Fruit fly (Drosophila melanogaster): Measurements from ENCODE around the gene CG12991.

The CG12991 gene

DNA sequence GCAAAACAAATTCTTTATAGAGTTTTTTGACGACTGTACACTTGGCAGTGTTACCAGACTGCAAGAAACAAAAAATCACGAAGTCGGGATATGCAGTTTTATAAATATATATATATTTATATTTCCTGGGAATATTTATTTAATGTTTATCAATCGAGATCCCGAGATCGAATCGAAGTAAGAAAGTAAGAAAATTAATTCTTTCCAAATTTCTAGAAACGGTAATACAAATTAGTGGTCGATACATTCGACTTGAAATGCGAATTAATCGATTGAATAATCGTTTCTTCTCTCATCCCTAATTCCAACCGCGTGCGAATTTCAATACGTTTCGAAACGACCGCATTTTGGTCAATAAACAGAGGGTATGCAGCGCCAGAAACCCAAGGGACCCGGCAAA is 56.3 kb downstream of the CG12991 start, which contains the start of the genes CG8289 and CG5800 (continued):
- TF ChIP-seq NfI (GFP tag; optimal IDR thresholded peaks at IDR 0.05): peak; percentile 13
- no peak for TF ChIP-seq CG17186 (GFP tag; optimal IDR thresholded peaks at IDR 0.05)
- no peak for TF ChIP-seq CG11398 (GFP tag; optimal IDR thresholded peaks at IDR 0.05)
- no peak for TF ChIP-seq NFAT (GFP tag; IDR thresholded peaks at IDR 0.05)
- no peak for TF ChIP-seq Sin3A (optimal IDR thresholded peaks at IDR 0.05)
- TF ChIP-seq Max (GFP tag; optimal IDR thresholded peaks at IDR 0.05): peak; percentile 34
- TF ChIP-seq Elba2 (GFP tag; optimal IDR thresholded peaks at IDR 0.05): peak; percentile 47
- TF ChIP-seq eve (GFP tag; optimal IDR thresholded peaks at IDR 0.05): no peak
- TF ChIP-seq Meics (GFP tag; optimal IDR thresholded peaks at IDR 0.05): no peak
- no peak for TF ChIP-seq BtbVII (GFP tag; optimal IDR thresholded peaks at IDR 0.05)
- TF ChIP-seq TFAM (GFP tag; optimal IDR thresholded peaks at IDR 0.05): no peak
- TF ChIP-seq Aef1 (GFP tag; IDR thresholded peaks at IDR 0.05): no peak
- no peak for TF ChIP-seq CG4282 (GFP tag; optimal IDR thresholded peaks at IDR 0.05)
- TF ChIP-seq CG7963 (GFP tag; IDR thresholded peaks at IDR 0.05; ENCODE audit: partially characterized antibody): no peak
- TF ChIP-seq CG32772 (GFP tag; IDR thresholded peaks at IDR 0.05): no peak
- TF ChIP-seq CG12299 (tag; optimal IDR thresholded peaks at IDR 0.05): peak; percentile 15
- TF ChIP-seq nom (GFP tag; optimal IDR thresholded peaks at IDR 0.05): no peak
- TF ChIP-seq Hr51 (GFP tag; optimal IDR thresholded peaks at IDR 0.05): no peak
- TF ChIP-seq fd96Cb (tag; optimal IDR thresholded peaks at IDR 0.05): no peak
- no peak for TF ChIP-seq CG12744 (GFP tag; optimal IDR thresholded peaks at IDR 0.05)
- TF ChIP-seq CG16813 (GFP tag; IDR thresholded peaks at IDR 0.05; ENCODE audit: partially characterized antibody): peak; percentile 56
- TF ChIP-seq Six4 (GFP tag; optimal IDR thresholded peaks at IDR 0.05): no peak
- peak; percentile 2 for TF ChIP-seq CG4424 (GFP tag; optimal IDR thresholded peaks at IDR 0.05)
- TF ChIP-seq pros (GFP tag; optimal IDR thresholded peaks at IDR 0.05): no peak
- TF ChIP-seq CG6791 (GFP tag; IDR thresholded peaks at IDR 0.05; ENCODE audit: partially characterized antibody): peak; percentile 49; the same call in 1 of the 3 replicates
- TF ChIP-seq ap (GFP tag; IDR thresholded peaks at IDR 0.05): no peak
- TF ChIP-seq lab (GFP tag; optimal IDR thresholded peaks at IDR 0.05): no peak
- TF ChIP-seq klu (GFP tag; IDR thresholded peaks at IDR 0.05): no peak
- TF ChIP-seq ham (GFP tag; IDR thresholded peaks at IDR 0.05): no peak
- peak; percentile 59 for TF ChIP-seq gfzf (GFP tag; optimal IDR thresholded peaks at IDR 0.05)
- TF ChIP-seq CG10147 (GFP tag; optimal IDR thresholded peaks at IDR 0.05): peak; percentile 29
- TF ChIP-seq tin (GFP tag; optimal IDR thresholded peaks at IDR 0.05): peak; percentile 4
- TF ChIP-seq Fer3 (tag; optimal IDR thresholded peaks at IDR 0.05): no peak
- TF ChIP-seq CG2875 (GFP tag; optimal IDR thresholded peaks at IDR 0.05): no peak
- TF ChIP-seq br (optimal IDR thresholded peaks at IDR 0.05): no peak
- TF ChIP-seq CG9727 (GFP tag; optimal IDR thresholded peaks at IDR 0.05): no peak
- no peak for TF ChIP-seq ara (GFP tag; IDR thresholded peaks at IDR 0.05)
- TF ChIP-seq CG14014 (GFP tag; IDR thresholded peaks at IDR 0.05): no peak
- no peak for TF ChIP-seq CG8089 (GFP tag; optimal IDR thresholded peaks at IDR 0.05)
- no peak for TF ChIP-seq CG31441 (GFP tag; IDR thresholded peaks at IDR 0.05)
- no peak for TF ChIP-seq CG8281 (tag; optimal IDR thresholded peaks at IDR 0.05)
- TF ChIP-seq usp (GFP tag; optimal IDR thresholded peaks at IDR 0.05): no peak
- TF ChIP-seq ci (GFP tag; IDR thresholded peaks at IDR 0.05): no peak
- TF ChIP-seq dmrt99B (tag; optimal IDR thresholded peaks at IDR 0.05): no peak
- TF ChIP-seq E2f2 (GFP tag; IDR thresholded peaks at IDR 0.05): peak; percentile 58
- no peak for TF ChIP-seq wek (GFP tag; optimal IDR thresholded peaks at IDR 0.05)
- TF ChIP-seq cwo (GFP tag; optimal IDR thresholded peaks at IDR 0.05): no peak
- peak; percentile 49 for TF ChIP-seq pzg (GFP tag; optimal IDR thresholded peaks at IDR 0.05)
- TF ChIP-seq CG32767 (GFP tag; IDR thresholded peaks at IDR 0.05): no peak
- peak; percentile 64 for TF ChIP-seq scrt (GFP tag; optimal IDR thresholded peaks at IDR 0.05)
- TF ChIP-seq nmo (GFP tag; optimal IDR thresholded peaks at IDR 0.05): peak; percentile 49
- no peak for TF ChIP-seq ewg (GFP tag; optimal IDR thresholded peaks at IDR 0.05)

All from whole organism, embryonic.